Fruit fly (Drosophila melanogaster) whole organism, embryonic: ENCODE data around the gene CG4570.
A peak's percentile ranks its signal among the peaks of the same experiment; 100 is the strongest.

Experiments
- Adf1 ChIP-seq: fragments of 200-800 bp; sonication (Bioruptor generic); IDR thresholded peaks from 2 replicates; pipeline ENCODE4 v1.3.6; 2022; ENCODE audit warnings: missing biosample characterization, missing genetic modification characterization
- B-H2 ChIP-seq: fragments of 200-800 bp; sonication (Bioruptor generic); optimal IDR thresholded peaks from 2 replicates; lab custom pipeline; 2018; ENCODE audit warnings: missing biosample characterization, mild to moderate bottlenecking, missing genetic modification characterization
- Bgb ChIP-seq: fragments of 200-800 bp; sonication (Bioruptor generic); IDR thresholded peaks from 2 replicates; pipeline ENCODE4 v1.3.6; 2022; ENCODE audit warnings: missing biosample characterization, missing genetic modification characterization; ENCODE audit not compliant: partially characterized antibody
- CG10267 ChIP-seq: fragments of 200-800 bp; sonication (Bioruptor generic); optimal IDR thresholded peaks from 2 replicates; lab custom pipeline; 2018; ENCODE audit warnings: missing biosample characterization, mild to moderate bottlenecking, missing genetic modification characterization, moderate library complexity
- CG10321 ChIP-seq: fragments of 200-800 bp; sonication (Bioruptor generic); IDR thresholded peaks from 2 replicates; pipeline ENCODE4 v1.3.6; 2022; ENCODE audit warnings: missing biosample characterization, missing genetic modification characterization
- CG11085 ChIP-seq: fragments of 200-800 bp; sonication (Bioruptor generic); IDR thresholded peaks from 2 replicates; pipeline ENCODE4 v1.3.6; 2022; ENCODE audit warnings: missing biosample characterization, missing genetic modification characterization
- CG11560 ChIP-seq: fragments of 200-800 bp; sonication (Bioruptor generic); IDR thresholded peaks from 3 replicates; pipeline ENCODE4 v1.3.6; 2022; ENCODE audit warnings: missing biosample characterization, missing genetic modification characterization
- CG12391 ChIP-seq: fragments of 200-800 bp; sonication (Bioruptor generic); optimal IDR thresholded peaks from 3 replicates; lab custom pipeline; 2018; ENCODE audit warnings: missing biosample characterization, mild to moderate bottlenecking, missing genetic modification characterization, moderate library complexity
- CG13287 ChIP-seq: fragments of 200-800 bp; sonication (Bioruptor generic); IDR thresholded peaks from 2 replicates; pipeline ENCODE4 v1.3.6; 2022; ENCODE audit warnings: missing biosample characterization, missing genetic modification characterization; ENCODE audit not compliant: partially characterized antibody
- CG14441 ChIP-seq: fragments of 200-800 bp; sonication (Bioruptor generic); IDR thresholded peaks from 2 replicates; pipeline ENCODE4 v1.3.6; 2022; ENCODE audit warnings: missing biosample characterization, missing genetic modification characterization
- CG14860 ChIP-seq: fragments of 200-800 bp; sonication (Bioruptor generic); IDR thresholded peaks from 3 replicates; pipeline ENCODE4 v1.3.6; 2022; ENCODE audit warnings: missing biosample characterization, missing genetic modification characterization; ENCODE audit not compliant: partially characterized antibody
- CG15696 ChIP-seq: fragments of 200-800 bp; sonication (Bioruptor generic); optimal IDR thresholded peaks from 2 replicates; lab custom pipeline; 2019; ENCODE audit warnings: missing biosample characterization, mild to moderate bottlenecking, missing genetic modification characterization, moderate library complexity
- CG16779 ChIP-seq: fragments of 200-800 bp; sonication (Bioruptor generic); IDR thresholded peaks from 2 replicates; pipeline ENCODE4 v1.3.6; 2022; ENCODE audit warnings: missing biosample characterization, missing genetic modification characterization
- CG16813 ChIP-seq: fragments of 200-800 bp; sonication (Bioruptor generic); IDR thresholded peaks from 3 replicates; pipeline ENCODE4 v1.3.6; 2022; ENCODE audit warnings: missing biosample characterization, missing genetic modification characterization; ENCODE audit not compliant: partially characterized antibody
- CG17186 ChIP-seq: fragments of 200-800 bp; sonication (Bioruptor generic); optimal IDR thresholded peaks from 3 replicates; lab custom pipeline; 2017; ENCODE audit warnings: missing biosample characterization, missing genetic modification reagents, missing genetic modification characterization
- CG18764 ChIP-seq: fragments of 200-800 bp; sonication (Bioruptor generic); optimal IDR thresholded peaks from 3 replicates; lab custom pipeline; 2016; ENCODE audit warnings: missing biosample characterization, missing genetic modification characterization
- CG2129 ChIP-seq: fragments of 200-800 bp; sonication (Bioruptor generic); IDR thresholded peaks from 2 replicates; pipeline ENCODE4 v1.3.6; 2022; ENCODE audit warnings: missing biosample characterization, missing genetic modification characterization; ENCODE audit not compliant: partially characterized antibody
- CG2202 ChIP-seq: fragments of 200-800 bp; sonication (Bioruptor generic); optimal IDR thresholded peaks from 2 replicates; lab custom pipeline; 2018; ENCODE audit warnings: missing biosample characterization, mild to moderate bottlenecking, missing genetic modification characterization
- CG3407 ChIP-seq: fragments of 200-800 bp; sonication (Bioruptor generic); optimal IDR thresholded peaks from 2 replicates; lab custom pipeline; 2018; ENCODE audit warnings: missing biosample characterization, mild to moderate bottlenecking, missing genetic modification characterization
- CG34376 ChIP-seq: fragments of 200-800 bp; sonication (Bioruptor generic); optimal IDR thresholded peaks from 2 replicates; lab custom pipeline; 2018; ENCODE audit warnings: missing biosample characterization, mild to moderate bottlenecking, missing genetic modification characterization
- CG4360 ChIP-seq: fragments of 200-800 bp; sonication (Bioruptor generic); IDR thresholded peaks from 2 replicates; pipeline ENCODE4 v1.3.6; 2022; ENCODE audit warnings: missing biosample characterization, missing genetic modification characterization
- CG5953 ChIP-seq: fragments of 200-800 bp; sonication (Bioruptor generic); IDR thresholded peaks from 2 replicates; pipeline ENCODE4 v1.3.6; 2022; ENCODE audit warnings: missing biosample characterization, missing genetic modification characterization
- CG9609 ChIP-seq: fragments of 200-800 bp; sonication (Bioruptor generic); optimal IDR thresholded peaks from 3 replicates; lab custom pipeline; 2016; ENCODE audit warnings: missing biosample characterization, missing genetic modification characterization
- CG9876 ChIP-seq: fragments of 200-800 bp; sonication (Bioruptor generic); optimal IDR thresholded peaks from 2 replicates; lab custom pipeline; 2016; ENCODE audit warnings: missing biosample characterization, missing genetic modification characterization
- CHES-1-like ChIP-seq: fragments of 200-800 bp; sonication (Bioruptor generic); optimal IDR thresholded peaks from 2 replicates; lab custom pipeline; 2016; ENCODE audit warnings: missing biosample characterization, missing genetic modification characterization
- D19A ChIP-seq: fragments of 200-800 bp; optimal IDR thresholded peaks from 3 replicates; lab custom pipeline; 2019; ENCODE audit warnings: missing biosample characterization, mild to moderate bottlenecking, missing genetic modification characterization, moderate library complexity
- D19B ChIP-seq: fragments of 200-800 bp; sonication (Bioruptor generic); optimal IDR thresholded peaks from 2 replicates; lab custom pipeline; 2017; ENCODE audit warnings: missing biosample characterization, mild to moderate bottlenecking, missing genetic modification characterization
- Doc2 ChIP-seq: fragments of 200-800 bp; sonication (Bioruptor generic); IDR thresholded peaks from 2 replicates; pipeline ENCODE4 v1.3.6; 2022; ENCODE audit warnings: missing biosample characterization, missing genetic modification characterization
- ERR ChIP-seq: fragments of 200-800 bp; sonication (Bioruptor generic); optimal IDR thresholded peaks from 2 replicates; lab custom pipeline; 2016; ENCODE audit warnings: missing biosample characterization, missing genetic modification characterization
- NK7.1 ChIP-seq: fragments of 200-800 bp; sonication (Bioruptor generic); optimal IDR thresholded peaks from 3 replicates; lab custom pipeline; 2016; ENCODE audit warnings: missing biosample characterization, missing genetic modification characterization
- Taf1 ChIP-seq: fragments of 200-800 bp; sonication (Bioruptor generic); IDR thresholded peaks from 2 replicates; pipeline ENCODE4 v1.3.6; 2022; ENCODE audit warnings: missing biosample characterization, missing genetic modification characterization
- Trl ChIP-seq, 3 experiments: fragments of >200 bp in 2 of 3; fragments of 200-800 bp in 1 of 3; sonication (Bioruptor generic) in 1 of 3; optimal IDR thresholded peaks; 2 replicates in 1 of 3; 3 replicates in 2 of 3; lab custom pipeline; 2016 to 2017; ENCODE audit warnings: missing biosample characterization in 1 of 3, missing genetic modification characterization in 1 of 3
- chinmo ChIP-seq: fragments of 200-800 bp; sonication (Bioruptor generic); IDR thresholded peaks from 4 replicates; pipeline ENCODE4 v1.3.6; 2022; ENCODE audit warnings: missing biosample characterization, missing genetic modification characterization; ENCODE audit not compliant: partially characterized antibody
- ci ChIP-seq: fragments of 200-800 bp; sonication (Bioruptor generic); IDR thresholded peaks from 3 replicates; pipeline ENCODE4 v1.3.6; 2022; ENCODE audit warnings: missing biosample characterization, missing genetic modification characterization
- exex ChIP-seq: fragments of 200-800 bp; sonication (Bioruptor generic); optimal IDR thresholded peaks from 4 replicates; lab custom pipeline; 2018; ENCODE audit warnings: missing biosample characterization, mild to moderate bottlenecking, missing genetic modification characterization, moderate library complexity
- ham ChIP-seq: fragments of 200-800 bp; sonication (Bioruptor generic); IDR thresholded peaks from 2 replicates; pipeline ENCODE4 v1.3.6; 2022; ENCODE audit warnings: missing biosample characterization, missing genetic modification characterization
- her ChIP-seq: fragments of 200-800 bp; sonication (Bioruptor generic); optimal IDR thresholded peaks from 2 replicates; lab custom pipeline; 2016; ENCODE audit warnings: missing biosample characterization, missing genetic modification characterization
- kay ChIP-seq: fragments of 200-800 bp; sonication (Bioruptor generic); optimal IDR thresholded peaks from 2 replicates; lab custom pipeline; 2016; ENCODE audit warnings: missing biosample characterization, missing genetic modification characterization
- maf-S ChIP-seq: fragments of 200-800 bp; sonication (Bioruptor generic); optimal IDR thresholded peaks from 2 replicates; lab custom pipeline; 2016; ENCODE audit warnings: missing biosample characterization, missing genetic modification characterization
- mld ChIP-seq: fragments of 200-800 bp; sonication (Bioruptor generic); IDR thresholded peaks from 3 replicates; pipeline ENCODE4 v1.3.6; 2022; ENCODE audit warnings: missing biosample characterization, missing genetic modification characterization; ENCODE audit not compliant: partially characterized antibody
- row ChIP-seq: fragments of 200-800 bp; sonication (Bioruptor generic); IDR thresholded peaks from 3 replicates; pipeline ENCODE4 v1.3.6; 2022; ENCODE audit warnings: missing biosample characterization, missing genetic modification characterization
- salm ChIP-seq: fragments of 200-800 bp; sonication (Bioruptor generic); optimal IDR thresholded peaks from 2 replicates; lab custom pipeline; 2018; ENCODE audit warnings: missing biosample characterization, mild to moderate bottlenecking, missing genetic modification characterization
- sd ChIP-seq: fragments of 200-800 bp; sonication (Bioruptor generic); optimal IDR thresholded peaks from 3 replicates; lab custom pipeline; 2018; ENCODE audit warnings: missing biosample characterization, mild to moderate bottlenecking, missing genetic modification characterization, moderate library complexity
- sug ChIP-seq: fragments of 200-800 bp; optimal IDR thresholded peaks from 2 replicates; lab custom pipeline; 2019; ENCODE audit warnings: missing biosample characterization, mild to moderate bottlenecking, missing genetic modification characterization, moderate library complexity
- twi ChIP-seq: fragments of 200-800 bp; optimal IDR thresholded peaks from 2 replicates; lab custom pipeline; 2019; ENCODE audit warnings: missing biosample characterization, mild to moderate bottlenecking, missing genetic modification characterization, moderate library complexity

Gene CG4570

DNA sequence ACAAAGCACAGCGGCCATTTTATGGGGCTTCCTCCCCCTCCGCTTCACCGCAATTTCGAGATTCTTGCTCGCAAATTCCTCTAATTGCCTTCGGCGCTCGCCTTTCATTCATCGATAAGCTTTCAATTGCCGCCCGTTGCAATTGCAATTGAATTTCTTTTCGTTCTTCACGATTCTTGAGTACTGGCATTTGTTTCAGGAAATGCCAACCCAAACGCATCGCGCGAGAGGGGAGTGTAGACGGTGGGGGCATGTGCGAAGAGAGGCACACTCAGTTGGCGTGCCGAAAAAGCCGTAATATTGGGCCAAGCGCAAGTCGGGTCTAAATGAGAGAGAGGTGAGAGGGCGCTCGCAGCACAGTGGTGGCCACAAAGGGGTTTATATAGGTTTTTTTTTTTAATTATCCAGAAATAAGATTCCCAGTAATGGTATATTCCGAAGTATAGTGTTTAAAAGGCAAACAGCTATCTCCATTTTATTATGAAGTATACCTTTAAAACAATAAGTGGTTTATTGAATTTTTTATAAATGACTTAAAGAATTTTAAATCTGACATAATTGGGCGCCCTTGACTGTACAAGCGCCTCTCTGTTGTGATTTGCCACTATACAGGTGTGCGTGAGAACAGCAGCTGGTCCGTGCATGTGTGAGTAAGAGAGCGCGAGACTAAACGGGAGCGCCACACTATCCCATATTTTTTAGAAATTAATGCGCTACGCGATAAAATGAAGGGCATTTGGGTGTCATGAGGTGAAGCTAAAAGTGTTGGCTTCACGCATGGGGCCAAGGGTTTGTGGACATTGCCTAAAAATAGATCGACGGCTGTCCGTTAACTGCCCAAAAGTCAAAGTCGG is 30.1 kb downstream of the CG4570 start (continued):
- TF ChIP-seq CG9609 (GFP tag; lab: Kevin White, UChicago) (peak; percentile 70), CG14860 (no peak), CG4360 (GFP tag; lab: Robert Waterston, UW) (peak; percentile 46; the same call in 1 of the 2 replicates), CG16813 (GFP tag; lab: Robert Waterston, UW) (no peak), NK7.1 (peak; percentile 74), CG3407 (GFP tag; lab: Kevin White, UChicago) (peak; percentile 79), CG18764 (GFP tag; lab: Kevin White, UChicago) (peak; percentile 45), ci (GFP tag; lab: Robert Waterston, UW) (peak; percentile 90), CG13287 (peak; percentile 57; the same call in 1 of the 2 replicates), sug (peak; percentile 88), ham (peak; percentile 70; the same call in 1 of the 2 replicates), salm (tag; lab: Kevin White, UChicago) (peak; percentile 84), D19B (peak; percentile 73), CG17186 (no peak), CG34376 (GFP tag; lab: Kevin White, UChicago) (peak; percentile 94), CG2202 (tag; lab: Kevin White, UChicago) (peak; percentile 62), CG14441 (GFP tag; lab: Robert Waterston, UW) (peak; percentile 81), maf-S (peak; percentile 82), Adf1 (GFP tag; lab: Robert Waterston, UW) (peak; percentile 74), her (GFP tag; lab: Kevin White, UChicago) (peak; percentile 81), CG15696 (tag; lab: Kevin White, UChicago) (peak; percentile 75), CG9876 (GFP tag; lab: Kevin White, UChicago) (peak; percentile 25), CG11085 (peak; percentile 79; the same call in 1 of the 2 replicates), CG16779 (0 out of 2 replicates have a peak, but pooled peaks have one; percentile 8), twi (tag; lab: Kevin White, UChicago) (peak; percentile 56), CG2129 (GFP tag; lab: Robert Waterston, UW) (no peak), Doc2 (GFP tag; lab: Robert Waterston, UW) (peak; percentile 37; the same call in 1 of the 2 replicates), Bgb (GFP tag; lab: Robert Waterston, UW) (peak; percentile 8; the same call in 1 of the 2 replicates), CG5953 (GFP tag; lab: Robert Waterston, UW) (peak; percentile 9), row (GFP tag; lab: Robert Waterston, UW) (peak; percentile 98), CG10321 (no peak; the same call in 1 of the 2 replicates), chinmo (GFP tag; lab: Robert Waterston, UW) (peak; percentile 76; the same call in 3 of the 4 replicates), Taf1 (peak; percentile 88), CHES-1-like (GFP tag; lab: Kevin White, UChicago) (peak; percentile 83), CG11560 (tag; lab: Robert Waterston, UW) (peak; percentile 75; the same call in 2 of the 3 replicates)

DNA sequence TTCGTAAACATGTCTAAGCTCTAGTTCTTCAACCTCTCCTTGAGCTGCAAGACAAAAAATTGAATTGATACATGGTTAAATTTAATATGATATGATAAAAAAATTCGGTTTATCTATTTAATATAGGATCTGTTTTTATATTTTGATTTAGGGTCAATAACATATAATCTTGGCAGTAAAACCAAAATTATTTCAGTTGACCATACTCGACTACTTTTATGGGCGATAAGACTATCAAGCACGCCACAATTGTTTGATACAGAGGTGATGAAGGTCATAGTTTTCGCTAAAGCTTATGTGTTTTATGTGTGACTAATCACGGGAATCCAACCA is 31.7 kb downstream of the CG4570 start:
- no peak for TF ChIP-seq D19A
- peak; percentile 79 for TF ChIP-seq exex
- TF ChIP-seq sd (tag; lab: Kevin White, UChicago), result peak; percentile 6
- peak; percentile 67 for TF ChIP-seq ERR
- TF ChIP-seq mld, result no peak
- TF ChIP-seq CG10267 (tag; lab: Kevin White, UChicago), result no peak
- peak; percentile 21 for TF ChIP-seq kay (GFP tag; lab: Kevin White, UChicago)
- TF ChIP-seq Trl (optimal IDR thresholded peaks at IDR 0.05; lab: Kevin White, UChicago), result peak in 1 of 2 experiments; percentile 2
- no peak for TF ChIP-seq Trl (GFP tag; optimal IDR thresholded peaks at IDR 0.05; lab: Kevin White, UChicago)
- TF ChIP-seq B-H2 (GFP tag; lab: Kevin White, UChicago), result peak; percentile 33
- no peak for TF ChIP-seq CG12391 (tag; lab: Kevin White, UChicago)
